Fruit fly (Drosophila melanogaster) whole organism, prepupa: Measurements from ENCODE around the gene CG18473.

Experiments used
- Blimp-1 ChIP-seq: fragments of 200-800 bp; sonication (Bioruptor generic); optimal IDR thresholded peaks from 3 replicates; lab custom pipeline; 2017; ENCODE audit warnings: missing biosample characterization, missing genetic modification characterization, mild to moderate bottlenecking, moderate library complexity, missing genetic modification reagents
- CG10631 ChIP-seq: fragments of 200-800 bp; sonication (Bioruptor generic); optimal IDR thresholded peaks from 2 replicates; lab custom pipeline; 2016; ENCODE audit warnings: missing biosample characterization, missing genetic modification characterization
- CG10669 ChIP-seq: fragments of 200-800 bp; sonication (Bioruptor generic); optimal IDR thresholded peaks from 3 replicates; lab custom pipeline; 2018; ENCODE audit warnings: missing biosample characterization, mild to moderate bottlenecking, missing genetic modification characterization, moderate library complexity
- CG11294 ChIP-seq: fragments of 200-800 bp; sonication (Bioruptor generic); IDR thresholded peaks from 2 replicates; pipeline ENCODE4 v1.3.6; 2022; ENCODE audit warnings: missing biosample characterization, missing genetic modification characterization
- CG11902 ChIP-seq: fragments of 200-800 bp; sonication (Bioruptor generic); optimal IDR thresholded peaks from 3 replicates; lab custom pipeline; 2016; ENCODE audit warnings: missing biosample characterization, missing genetic modification characterization
- CG15336 ChIP-seq: fragments of 200-800 bp; sonication (Bioruptor generic); IDR thresholded peaks from 2 replicates; pipeline ENCODE4 v1.3.6; 2022; ENCODE audit warnings: missing biosample characterization, missing genetic modification characterization
- CG3032 ChIP-seq: fragments of 200-800 bp; optimal IDR thresholded peaks from 2 replicates; lab custom pipeline; 2019; ENCODE audit warnings: missing biosample characterization, mild to moderate bottlenecking, missing genetic modification characterization, moderate library complexity
- CG31627 ChIP-seq: fragments of 200-800 bp; sonication (Bioruptor generic); optimal IDR thresholded peaks from 3 replicates; lab custom pipeline; 2016; ENCODE audit warnings: missing biosample characterization, missing genetic modification characterization
- CG32006 ChIP-seq: fragments of 200-800 bp; sonication (Bioruptor generic); optimal IDR thresholded peaks from 3 replicates; lab custom pipeline; 2017; ENCODE audit warnings: missing biosample characterization, mild to moderate bottlenecking, missing genetic modification characterization
- CG34406 ChIP-seq: fragments of 200-800 bp; sonication (Bioruptor generic); optimal IDR thresholded peaks from 3 replicates; lab custom pipeline; 2016; ENCODE audit warnings: missing biosample characterization, missing genetic modification characterization
- CG3919 ChIP-seq: fragments of 200-800 bp; sonication (Bioruptor generic); optimal IDR thresholded peaks from 3 replicates; lab custom pipeline; 2016; ENCODE audit warnings: missing biosample characterization, missing genetic modification characterization
- CG4318 ChIP-seq: fragments of 200-800 bp; sonication (Bioruptor generic); optimal IDR thresholded peaks from 3 replicates; lab custom pipeline; 2017; ENCODE audit warnings: missing biosample characterization, mild to moderate bottlenecking, missing genetic modification characterization
- CG6276 ChIP-seq: fragments of 200-800 bp; sonication (Bioruptor generic); optimal IDR thresholded peaks from 2 replicates; lab custom pipeline; 2017; ENCODE audit warnings: missing biosample characterization, mild to moderate bottlenecking, missing genetic modification characterization
- CG6792 ChIP-seq: fragments of 200-800 bp; sonication (Bioruptor generic); optimal IDR thresholded peaks from 3 replicates; lab custom pipeline; 2016; ENCODE audit warnings: missing biosample characterization, missing genetic modification characterization
- CG6854 ChIP-seq: fragments of 200-800 bp; sonication (Bioruptor generic); optimal IDR thresholded peaks from 2 replicates; lab custom pipeline; 2017; ENCODE audit warnings: missing biosample characterization, mild to moderate bottlenecking, missing genetic modification characterization
- CG8119 ChIP-seq: fragments of 200-800 bp; sonication (Bioruptor generic); IDR thresholded peaks from 3 replicates; pipeline ENCODE4 v1.3.6; 2022; ENCODE audit warnings: missing biosample characterization, missing genetic modification characterization
- CG8319 ChIP-seq: fragments of 200-800 bp; sonication (Bioruptor generic); optimal IDR thresholded peaks from 3 replicates; lab custom pipeline; 2016; ENCODE audit warnings: missing biosample characterization, missing genetic modification characterization
- CG8632 ChIP-seq: fragments of 200-800 bp; sonication (Bioruptor generic); optimal IDR thresholded peaks from 3 replicates; lab custom pipeline; 2016; ENCODE audit warnings: missing biosample characterization, missing genetic modification characterization
- CG9139 ChIP-seq: fragments of 200-800 bp; sonication (Bioruptor generic); optimal IDR thresholded peaks from 3 replicates; lab custom pipeline; 2017; ENCODE audit warnings: missing biosample characterization, mild to moderate bottlenecking, missing genetic modification characterization
- Eip75B ChIP-seq: fragments of 200-800 bp; sonication (Bioruptor generic); optimal IDR thresholded peaks from 3 replicates; lab custom pipeline; 2016; ENCODE audit warnings: missing biosample characterization, missing genetic modification characterization
- Ets96B ChIP-seq: fragments of 200-800 bp; optimal IDR thresholded peaks from 2 replicates; lab custom pipeline; 2019; ENCODE audit warnings: missing biosample characterization, mild to moderate bottlenecking, missing genetic modification characterization, moderate library complexity
- Gug ChIP-seq: fragments of 200-800 bp; sonication (Bioruptor generic); IDR thresholded peaks from 2 replicates; pipeline ENCODE4 v1.3.6; 2022; ENCODE audit warnings: missing biosample characterization, missing genetic modification characterization
- Hr38 ChIP-seq: sonication (Bioruptor generic); optimal IDR thresholded peaks from 2 replicates; lab custom pipeline; 2016; ENCODE audit warnings: missing biosample characterization, missing genetic modification characterization
- Hr39 ChIP-seq: fragments of 200-800 bp; sonication (Bioruptor generic); optimal IDR thresholded peaks from 2 replicates; lab custom pipeline; 2016; ENCODE audit warnings: missing biosample characterization, missing genetic modification characterization
- Lpt ChIP-seq: fragments of 200-800 bp; sonication (Bioruptor generic); optimal IDR thresholded peaks from 3 replicates; lab custom pipeline; 2016; ENCODE audit warnings: missing biosample characterization, missing genetic modification characterization
- Met ChIP-seq: fragments of 200-800 bp; sonication (Bioruptor generic); optimal IDR thresholded peaks from 3 replicates; lab custom pipeline; 2016; ENCODE audit warnings: missing biosample characterization, missing genetic modification characterization
- OdsH ChIP-seq: fragments of 200-800 bp; sonication (Bioruptor generic); optimal IDR thresholded peaks from 3 replicates; lab custom pipeline; 2016; ENCODE audit warnings: missing biosample characterization, missing genetic modification characterization
- Smox ChIP-seq: fragments of 200-800 bp; sonication (Bioruptor generic); optimal IDR thresholded peaks from 3 replicates; lab custom pipeline; 2016; ENCODE audit warnings: missing biosample characterization, missing genetic modification characterization
- Sox102F ChIP-seq: fragments of 200-800 bp; sonication (Bioruptor generic); optimal IDR thresholded peaks from 2 replicates; lab custom pipeline; 2016; ENCODE audit warnings: missing biosample characterization, mild to moderate bottlenecking, missing genetic modification characterization
- Sox15 ChIP-seq: fragments of 200-800 bp; sonication (Bioruptor generic); optimal IDR thresholded peaks from 3 replicates; lab custom pipeline; 2016; ENCODE audit warnings: missing biosample characterization, missing genetic modification characterization
- achi ChIP-seq: fragments of 200-800 bp; sonication (Bioruptor generic); optimal IDR thresholded peaks from 3 replicates; lab custom pipeline; 2016; ENCODE audit warnings: missing biosample characterization, missing genetic modification characterization
- acj6 ChIP-seq: fragments of 200-800 bp; sonication (Bioruptor generic); optimal IDR thresholded peaks from 3 replicates; lab custom pipeline; 2016; ENCODE audit warnings: missing biosample characterization, missing genetic modification characterization
- dac ChIP-seq: fragments of 200-800 bp; sonication (Bioruptor generic); optimal IDR thresholded peaks from 2 replicates; lab custom pipeline; 2017; ENCODE audit warnings: missing biosample characterization, mild to moderate bottlenecking, missing genetic modification characterization
- eg ChIP-seq: fragments of 200-800 bp; sonication (Bioruptor generic); IDR thresholded peaks from 3 replicates; pipeline ENCODE4 v1.3.6; 2022; ENCODE audit warnings: missing biosample characterization, missing genetic modification characterization
- esn ChIP-seq: fragments of 200-800 bp; sonication (Bioruptor generic); optimal IDR thresholded peaks from 2 replicates; lab custom pipeline; 2016; ENCODE audit warnings: missing biosample characterization, mild to moderate bottlenecking, missing genetic modification characterization, moderate library complexity
- fd59A ChIP-seq: fragments of 200-800 bp; sonication (Bioruptor generic); optimal IDR thresholded peaks from 2 replicates; lab custom pipeline; 2017; ENCODE audit warnings: missing biosample characterization, mild to moderate bottlenecking, missing genetic modification characterization, missing genetic modification reagents
- fd85E ChIP-seq: fragments of 200-800 bp; sonication (Bioruptor generic); optimal IDR thresholded peaks from 3 replicates; lab custom pipeline; 2016; ENCODE audit warnings: missing biosample characterization, missing genetic modification characterization
- fkh ChIP-seq: fragments of 200-800 bp; sonication (Bioruptor generic); optimal IDR thresholded peaks from 3 replicates; lab custom pipeline; 2017; ENCODE audit warnings: missing biosample characterization, mild to moderate bottlenecking, missing genetic modification characterization, moderate library complexity
- lz ChIP-seq: fragments of 200-800 bp; sonication (Bioruptor generic); optimal IDR thresholded peaks from 3 replicates; lab custom pipeline; 2016; ENCODE audit warnings: missing biosample characterization, missing genetic modification characterization
- net ChIP-seq: fragments of 200-800 bp; sonication (Bioruptor generic); optimal IDR thresholded peaks from 3 replicates; lab custom pipeline; 2016; ENCODE audit warnings: missing biosample characterization, missing genetic modification characterization
- pdm3 ChIP-seq: fragments of 200-800 bp; sonication (Bioruptor generic); optimal IDR thresholded peaks from 3 replicates; lab custom pipeline; 2016; ENCODE audit warnings: missing biosample characterization, missing genetic modification characterization
- salr ChIP-seq, 2 experiments: fragments of 200-800 bp; sonication (Bioruptor generic); optimal IDR thresholded peaks; 3 replicates each; lab custom pipeline; 2016 to 2018; ENCODE audit warnings: missing biosample characterization in 2 of 2, missing genetic modification characterization in 2 of 2, mild to moderate bottlenecking in 1 of 2
- spab ChIP-seq: fragments of 200-800 bp; sonication (Bioruptor generic); optimal IDR thresholded peaks from 2 replicates; lab custom pipeline; 2017; ENCODE audit warnings: missing biosample characterization, mild to moderate bottlenecking, missing genetic modification characterization, missing genetic modification reagents
- ss ChIP-seq, 2 experiments: fragments of 200-800 bp; sonication (Bioruptor generic); optimal IDR thresholded peaks; 2 replicates in 1 of 2; 3 replicates in 1 of 2; lab custom pipeline; 2017 to 2018; ENCODE audit warnings: mild to moderate bottlenecking in 2 of 2, missing biosample characterization in 2 of 2, missing genetic modification characterization in 2 of 2, moderate library complexity in 1 of 2
- svp ChIP-seq: fragments of 200-800 bp; sonication (Bioruptor generic); peaks from one replicate; lab custom pipeline; 2016; ENCODE audit warnings: missing biosample characterization, missing genetic modification characterization
- topi ChIP-seq: fragments of 200-800 bp; sonication (Bioruptor generic); optimal IDR thresholded peaks from 3 replicates; lab custom pipeline; 2016; ENCODE audit warnings: missing biosample characterization, missing genetic modification characterization
- vri ChIP-seq: fragments of 200-800 bp; sonication (Bioruptor generic); optimal IDR thresholded peaks from 3 replicates; lab custom pipeline; 2016; ENCODE audit warnings: missing biosample characterization, mild to moderate bottlenecking, missing genetic modification characterization

The CG18473 gene

dm6 chr3R:9376789-9377188 is 13.7 kb downstream of the CG18473 start:
- no peak for TF ChIP-seq fd59A (GFP tag; lab: Kevin White, UChicago)
- no peak for TF ChIP-seq fkh
- TF ChIP-seq OdsH, result no peak
- TF ChIP-seq spab (GFP tag; lab: Kevin White, UChicago), result no peak
- TF ChIP-seq CG11902 (GFP tag; lab: Kevin White, UChicago), result no peak
- no peak for TF ChIP-seq dac (GFP tag; lab: Kevin White, UChicago)
- no peak for TF ChIP-seq CG3919 (GFP tag; lab: Kevin White, UChicago)
- no peak for TF ChIP-seq Hr39
- TF ChIP-seq topi (GFP tag; lab: Kevin White, UChicago), result no peak
- no peak for TF ChIP-seq CG8319 (GFP tag; lab: Kevin White, UChicago)
- TF ChIP-seq esn (GFP tag; lab: Kevin White, UChicago), result no peak
- TF ChIP-seq CG11294, result no peak

- TF ChIP-seq Hr38, result no peak
- TF ChIP-seq CG8632 (GFP tag; lab: Kevin White, UChicago), result peak; percentile 85
- peak; percentile 71 for TF ChIP-seq OdsH
- TF ChIP-seq Ets96B, result peak; percentile 88
- TF ChIP-seq svp (GFP tag; lab: Kevin White, UChicago), result peak; percentile 93
- peak; percentile 66 for TF ChIP-seq fkh
- peak; percentile 66 for TF ChIP-seq CG11902 (GFP tag; lab: Kevin White, UChicago)
- TF ChIP-seq Lpt, result peak; percentile 58
- TF ChIP-seq CG6854 (GFP tag; lab: Kevin White, UChicago), result peak; percentile 81
- TF ChIP-seq CG6792 (GFP tag; lab: Kevin White, UChicago), result peak; percentile 91
- TF ChIP-seq Gug (GFP tag; lab: Robert Waterston, UW), result peak; percentile 12; the same call in 1 of the 2 replicates
- peak; percentile 54; the same call in 2 of the 3 replicates for TF ChIP-seq CG8119 (GFP tag; lab: Robert Waterston, UW)
- TF ChIP-seq spab (GFP tag; lab: Kevin White, UChicago), result peak; percentile 90
- TF ChIP-seq Sox102F (GFP tag; lab: Kevin White, UChicago), result peak; percentile 91
- peak; percentile 23 for TF ChIP-seq CG6276 (GFP tag; lab: Kevin White, UChicago)
- peak; percentile 81 for TF ChIP-seq pdm3 (GFP tag; lab: Kevin White, UChicago)
- TF ChIP-seq CG31627, result peak; percentile 76
- peak; percentile 88 for TF ChIP-seq Smox (GFP tag; lab: Kevin White, UChicago)
- peak; percentile 90 for TF ChIP-seq CG10631 (GFP tag; lab: Kevin White, UChicago)
- TF ChIP-seq Sox15 (GFP tag; lab: Kevin White, UChicago), result peak; percentile 71
- peak; percentile 92 for TF ChIP-seq lz (GFP tag; lab: Kevin White, UChicago)
- peak; percentile 42 to 78 for TF ChIP-seq salr (GFP tag; optimal IDR thresholded peaks at IDR 0.05; lab: Kevin White, UChicago)
- TF ChIP-seq acj6 (GFP tag; lab: Kevin White, UChicago), result peak; percentile 84
- peak; percentile 17 for TF ChIP-seq CG4318 (GFP tag; lab: Kevin White, UChicago)
- TF ChIP-seq Met (GFP tag; lab: Kevin White, UChicago), result peak; percentile 91
- peak; percentile 42; the same call in 1 of the 2 replicates for TF ChIP-seq CG15336 (GFP tag; lab: Robert Waterston, UW)
- TF ChIP-seq CG3032 (tag; lab: Kevin White, UChicago), result peak; percentile 92
- peak; percentile 52 for TF ChIP-seq eg (GFP tag; lab: Robert Waterston, UW)
- peak; percentile 89 for TF ChIP-seq Eip75B (GFP tag; lab: Kevin White, UChicago)
- TF ChIP-seq fd85E (GFP tag; lab: Kevin White, UChicago), result no peak
- peak; percentile 89 for TF ChIP-seq CG34406 (GFP tag; lab: Kevin White, UChicago)
- peak; percentile 86 for TF ChIP-seq CG10669
- TF ChIP-seq net (GFP tag; lab: Kevin White, UChicago), result peak; percentile 75
- TF ChIP-seq dac (GFP tag; lab: Kevin White, UChicago), result no peak
- peak; percentile 86 for TF ChIP-seq fd59A (GFP tag; lab: Kevin White, UChicago)
- TF ChIP-seq CG3919 (GFP tag; lab: Kevin White, UChicago), result peak; percentile 90
- TF ChIP-seq Blimp-1 (GFP tag; lab: Kevin White, UChicago), result peak; percentile 80
- peak; percentile 86 for TF ChIP-seq achi (GFP tag; lab: Kevin White, UChicago)
- TF ChIP-seq CG9139 (GFP tag; lab: Kevin White, UChicago), result peak; percentile 81
- peak; percentile 90 for TF ChIP-seq vri (GFP tag; lab: Kevin White, UChicago)
- TF ChIP-seq CG32006 (GFP tag; lab: Kevin White, UChicago), result peak; percentile 61
- TF ChIP-seq ss (GFP tag; optimal IDR thresholded peaks at IDR 0.05; lab: Kevin White, UChicago), result peak; percentile 88 to 90
- 0 out of 2 replicates have a peak, but pooled peaks have one; percentile 26 for TF ChIP-seq CG11294
- peak; percentile 95 for TF ChIP-seq esn (GFP tag; lab: Kevin White, UChicago)
These were observed 15.7 kb downstream of the CG18473 start for dm6 chr3R:9378644-9379411.
